Fruit fly (Drosophila melanogaster): ENCODE results near the gene CG15741.

The CG15741 gene

DNA sequence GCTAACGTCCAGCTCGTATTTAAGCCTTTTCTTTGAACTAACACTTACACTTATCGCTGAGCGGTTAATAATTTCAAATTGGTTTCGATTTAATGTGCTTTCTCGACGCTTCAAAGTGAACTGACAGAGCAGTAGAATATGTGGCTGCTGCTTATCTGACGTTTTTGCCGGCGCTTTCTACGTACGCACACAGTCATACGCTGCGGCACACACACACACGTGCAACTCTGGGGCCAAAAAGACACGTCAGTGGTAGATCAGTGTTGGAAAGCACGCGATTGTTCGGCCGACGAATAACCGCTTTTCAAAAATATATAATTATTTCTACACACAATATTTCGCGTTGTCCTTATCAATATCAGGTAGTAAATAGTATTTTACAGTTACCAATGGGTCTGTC, 31.6 kb downstream of the CG15741 start:
- TF ChIP-seq br (GFP tag; optimal IDR thresholded peaks at IDR 0.05) (no peak), sv (GFP tag; optimal IDR thresholded peaks at IDR 0.05) (no peak), Hr83 (GFP tag; optimal IDR thresholded peaks at IDR 0.05; ENCODE audit: poor library complexity, severe bottlenecking) (no peak), pan (optimal IDR thresholded peaks at IDR 0.05) (no peak), psq (GFP tag; optimal IDR thresholded peaks at IDR 0.05) (no peak), Vsx2 (GFP tag; optimal IDR thresholded peaks at IDR 0.05; ENCODE audit: partially characterized antibody) (no peak), Hnf4 (GFP tag; optimal IDR thresholded peaks at IDR 0.05) (peak; percentile 59), sage (GFP tag; optimal IDR thresholded peaks at IDR 0.05) (peak; percentile 24), dl (GFP tag; optimal IDR thresholded peaks at IDR 0.05; ENCODE audit: insufficient read depth in 1 of 2, partially characterized antibody in 2 of 2) (no peak), Mio (GFP tag; optimal IDR thresholded peaks at IDR 0.05) (no peak), Myc (optimal IDR thresholded peaks at IDR 0.05) (no peak), Jra (GFP tag; optimal IDR thresholded peaks at IDR 0.05) (no peak), CG32264 (GFP tag; optimal IDR thresholded peaks at IDR 0.05) (peak; percentile 10), Dfd (GFP tag; optimal IDR thresholded peaks at IDR 0.05) (no peak), h (GFP tag; optimal IDR thresholded peaks at IDR 0.05) (peak; percentile 51), foxo (GFP tag; optimal IDR thresholded peaks at IDR 0.05) (peak in 1 of 2 experiments; percentile 46), Dif (GFP tag; optimal IDR thresholded peaks at IDR 0.05; ENCODE audit: partially characterized antibody) (no peak), brk (GFP tag; optimal IDR thresholded peaks at IDR 0.05) (no peak), GATAd (GFP tag; optimal IDR thresholded peaks at IDR 0.05) (no peak), Rel (GFP tag; optimal IDR thresholded peaks at IDR 0.05) (no peak), Rel (tag; optimal IDR thresholded peaks at IDR 0.05) (peak; percentile 55), Hr78 (GFP tag; optimal IDR thresholded peaks at IDR 0.05) (no peak), N (GFP tag; optimal IDR thresholded peaks at IDR 0.05) (no peak), Sp1 (GFP tag; optimal IDR thresholded peaks at IDR 0.05) (peak; percentile 45), lola (GFP tag; optimal IDR thresholded peaks at IDR 0.05) (no peak), fru (GFP tag; optimal IDR thresholded peaks at IDR 0.05) (no peak), CG9705 (GFP tag; optimal IDR thresholded peaks at IDR 0.05) (peak; percentile 29), HLH106 (tag; optimal IDR thresholded peaks at IDR 0.05) (peak; percentile 18), dsf (GFP tag; optimal IDR thresholded peaks at IDR 0.05; ENCODE audit: borderline replicate concordance) (no peak), CrebA (GFP tag; optimal IDR thresholded peaks at IDR 0.05; ENCODE audit: borderline replicate concordance) (peak; percentile 95), usp (GFP tag; optimal IDR thresholded peaks at IDR 0.05) (no peak), tai (GFP tag; optimal IDR thresholded peaks at IDR 0.05) (no peak), jim (GFP tag; optimal IDR thresholded peaks at IDR 0.05) (no peak), rgr (GFP tag; optimal IDR thresholded peaks at IDR 0.05) (peak; percentile 48), woc (GFP tag; optimal IDR thresholded peaks at IDR 0.05) (no peak), ey (GFP tag; optimal IDR thresholded peaks at IDR 0.05) (no peak), Abd-B (GFP tag; optimal IDR thresholded peaks at IDR 0.05) (no peak), dmrt93B (GFP tag; optimal IDR thresholded peaks at IDR 0.05) (no peak), OdsH (GFP tag; optimal IDR thresholded peaks at IDR 0.05) (peak; percentile 49)

DNA sequence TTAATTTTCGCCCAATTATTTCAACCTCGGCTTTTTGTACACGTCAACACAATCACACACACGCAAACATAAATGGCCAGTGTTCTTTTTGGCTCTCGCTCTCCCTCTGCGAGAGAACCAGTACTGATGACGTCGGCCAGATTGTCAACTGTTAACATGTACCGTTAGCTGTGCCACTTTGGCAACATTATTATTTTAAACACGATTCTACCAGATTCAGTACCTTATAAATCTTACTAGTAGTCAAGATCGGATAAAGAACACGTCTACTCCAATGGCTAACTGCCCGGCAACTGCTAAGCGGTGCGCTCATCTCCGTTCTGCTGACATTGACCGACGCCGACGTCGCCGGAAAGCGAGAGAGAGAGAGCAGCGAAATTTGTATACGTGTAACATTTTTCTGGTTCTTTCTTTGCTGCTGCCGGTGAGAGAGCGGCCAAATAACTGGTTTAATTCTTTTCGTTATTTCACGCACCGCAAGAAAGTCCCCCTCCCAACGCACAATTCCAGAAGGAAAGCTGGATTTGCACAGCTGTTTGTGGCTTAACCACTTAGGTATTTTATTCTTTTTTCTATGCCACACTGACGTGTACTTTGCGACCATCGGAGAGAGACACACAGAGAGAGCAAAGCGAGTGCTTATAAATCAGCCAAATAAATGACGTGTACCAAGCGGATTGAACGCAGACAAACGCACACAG, 32.6 kb downstream of the CG15741 start:
- TF ChIP-seq Myc (optimal IDR thresholded peaks at IDR 0.05) (no peak), Rel (GFP tag; optimal IDR thresholded peaks at IDR 0.05) (peak; percentile 15), Rel (tag; optimal IDR thresholded peaks at IDR 0.05) (peak; percentile 77), Hnf4 (GFP tag; optimal IDR thresholded peaks at IDR 0.05) (peak; percentile 31), h (GFP tag; optimal IDR thresholded peaks at IDR 0.05) (peak; percentile 21), CG32264 (GFP tag; optimal IDR thresholded peaks at IDR 0.05) (no peak), Dif (GFP tag; optimal IDR thresholded peaks at IDR 0.05; ENCODE audit: partially characterized antibody) (peak; percentile 18), rgr (GFP tag; optimal IDR thresholded peaks at IDR 0.05) (peak; percentile 24), sv (GFP tag; optimal IDR thresholded peaks at IDR 0.05) (no peak), Abd-B (GFP tag; optimal IDR thresholded peaks at IDR 0.05) (no peak), Mio (GFP tag; optimal IDR thresholded peaks at IDR 0.05) (no peak), psq (GFP tag; optimal IDR thresholded peaks at IDR 0.05) (peak; percentile 20), pan (optimal IDR thresholded peaks at IDR 0.05) (no peak), OdsH (GFP tag; optimal IDR thresholded peaks at IDR 0.05) (peak; percentile 13), dmrt93B (GFP tag; optimal IDR thresholded peaks at IDR 0.05) (no peak), Hr83 (GFP tag; optimal IDR thresholded peaks at IDR 0.05; ENCODE audit: poor library complexity, severe bottlenecking) (no peak), Dfd (GFP tag; optimal IDR thresholded peaks at IDR 0.05) (no peak), dl (GFP tag; optimal IDR thresholded peaks at IDR 0.05; ENCODE audit: insufficient read depth in 1 of 2, partially characterized antibody in 2 of 2) (peak in 1 of 2 experiments; percentile 43), Sp1 (GFP tag; optimal IDR thresholded peaks at IDR 0.05) (no peak), foxo (GFP tag; optimal IDR thresholded peaks at IDR 0.05) (peak in 1 of 2 experiments; percentile 7), CrebA (GFP tag; optimal IDR thresholded peaks at IDR 0.05; ENCODE audit: borderline replicate concordance) (peak; percentile 98), brk (GFP tag; optimal IDR thresholded peaks at IDR 0.05) (no peak)

Measured in whole organism, wandering third instar larva.